Fruit fly (Drosophila melanogaster): ENCODE measurements around the gene syd.
A peak's percentile ranks its signal among the peaks of the same experiment; 100 is the strongest.

The syd gene

dm6 chr3L:7910916-7911467, 24.9 kb downstream of the syd start:
- TF ChIP-seq gl (tag; optimal IDR thresholded peaks at IDR 0.05) (no peak), CG32121 (GFP tag; IDR thresholded peaks at IDR 0.05) (no peak), CG9948 (tag; optimal IDR thresholded peaks at IDR 0.05) (no peak), CG17806 (tag; optimal IDR thresholded peaks at IDR 0.05) (no peak), Ets98B (GFP tag; IDR thresholded peaks at IDR 0.05) (no peak), CG4496 (GFP tag; IDR thresholded peaks at IDR 0.05) (no peak), CG15710 (tag; optimal IDR thresholded peaks at IDR 0.05) (no peak), fd96Ca (GFP tag; IDR thresholded peaks at IDR 0.05) (no peak), D1 (tag; optimal IDR thresholded peaks at IDR 0.05) (no peak)

- TF ChIP-seq D1 (tag; optimal IDR thresholded peaks at IDR 0.05), result no peak
- no peak for TF ChIP-seq CG32121 (GFP tag; IDR thresholded peaks at IDR 0.05)
- no peak for TF ChIP-seq CG8301 (tag; optimal IDR thresholded peaks at IDR 0.05)
- TF ChIP-seq gl (tag; optimal IDR thresholded peaks at IDR 0.05), result no peak
- TF ChIP-seq CG14655 (GFP tag; optimal IDR thresholded peaks at IDR 0.05), result peak; percentile 24
These were observed 26.0 kb downstream of the syd start for dm6 chr3L:7909695-7910463.

dm6 chr3L:7904560-7904959, 31.4 kb downstream of the syd start:
- TF ChIP-seq CG17806 (tag; optimal IDR thresholded peaks at IDR 0.05) (no peak), CG4496 (GFP tag; IDR thresholded peaks at IDR 0.05) (no peak), CG13204 (GFP tag; optimal IDR thresholded peaks at IDR 0.05) (no peak), CG10348 (GFP tag; IDR thresholded peaks at IDR 0.05) (no peak), Snoo (tag; optimal IDR thresholded peaks at IDR 0.05) (no peak), CG9948 (tag; optimal IDR thresholded peaks at IDR 0.05) (no peak), EcR (GFP tag; optimal IDR thresholded peaks at IDR 0.05) (no peak), Ets98B (GFP tag; IDR thresholded peaks at IDR 0.05) (no peak), CG15710 (tag; optimal IDR thresholded peaks at IDR 0.05) (no peak), CG8301 (tag; optimal IDR thresholded peaks at IDR 0.05) (no peak), rn (GFP tag; IDR thresholded peaks at IDR 0.05) (no peak), Pif1A (GFP tag; optimal IDR thresholded peaks at IDR 0.05) (no peak), CG14655 (GFP tag; optimal IDR thresholded peaks at IDR 0.05) (no peak), CG8159 (tag; optimal IDR thresholded peaks at IDR 0.05) (no peak), Pif1B (GFP tag; optimal IDR thresholded peaks at IDR 0.05) (no peak), CG32121 (GFP tag; IDR thresholded peaks at IDR 0.05) (no peak), D1 (tag; optimal IDR thresholded peaks at IDR 0.05) (no peak), fd96Ca (GFP tag; IDR thresholded peaks at IDR 0.05) (no peak)

- TF ChIP-seq CG15710 (tag; optimal IDR thresholded peaks at IDR 0.05) (no peak), EcR (GFP tag; optimal IDR thresholded peaks at IDR 0.05) (no peak), CG8301 (tag; optimal IDR thresholded peaks at IDR 0.05) (peak; percentile 82), D1 (tag; optimal IDR thresholded peaks at IDR 0.05) (no peak), fd96Ca (GFP tag; IDR thresholded peaks at IDR 0.05) (no peak), CG10348 (GFP tag; IDR thresholded peaks at IDR 0.05) (no peak), rn (GFP tag; IDR thresholded peaks at IDR 0.05) (0 out of 2 replicates have a peak, but pooled peaks have one; percentile 14), Pif1A (GFP tag; optimal IDR thresholded peaks at IDR 0.05) (peak; percentile 71), CG8159 (tag; optimal IDR thresholded peaks at IDR 0.05) (no peak), gl (tag; optimal IDR thresholded peaks at IDR 0.05) (no peak), CG4496 (GFP tag; IDR thresholded peaks at IDR 0.05) (peak; percentile 79; the same call in 2 of the 3 replicates), CG12605 (GFP tag; IDR thresholded peaks at IDR 0.05) (peak; percentile 58; the same call in 1 of the 2 replicates), CG13204 (GFP tag; optimal IDR thresholded peaks at IDR 0.05) (no peak), CG14655 (GFP tag; optimal IDR thresholded peaks at IDR 0.05) (peak; percentile 82), Pif1B (GFP tag; optimal IDR thresholded peaks at IDR 0.05) (peak; percentile 51), CG32121 (GFP tag; IDR thresholded peaks at IDR 0.05) (peak; percentile 79), CG9948 (tag; optimal IDR thresholded peaks at IDR 0.05) (no peak), Ets98B (GFP tag; IDR thresholded peaks at IDR 0.05) (peak; percentile 83), Snoo (tag; optimal IDR thresholded peaks at IDR 0.05) (no peak), CG17806 (tag; optimal IDR thresholded peaks at IDR 0.05) (no peak), CG34367 (tag; optimal IDR thresholded peaks at IDR 0.05) (no peak)
These were observed 32.3 kb downstream of the syd start for dm6 chr3L:7903489-7904150.

dm6 chr3L:7894580-7894979, 41.3 kb downstream of the syd start, which contains the start of gene eIF4E5:
Gene eIF4E5, plus strand, starts transcription at chr3L:7894880.
- TF ChIP-seq Snoo (tag; optimal IDR thresholded peaks at IDR 0.05) (no peak), Ets98B (GFP tag; IDR thresholded peaks at IDR 0.05) (no peak), CG32121 (GFP tag; IDR thresholded peaks at IDR 0.05) (no peak), CG15710 (tag; optimal IDR thresholded peaks at IDR 0.05) (no peak), CG8159 (tag; optimal IDR thresholded peaks at IDR 0.05) (no peak), CG4496 (GFP tag; IDR thresholded peaks at IDR 0.05) (no peak), D1 (tag; optimal IDR thresholded peaks at IDR 0.05) (no peak), CG12605 (GFP tag; IDR thresholded peaks at IDR 0.05) (no peak), Pif1B (GFP tag; optimal IDR thresholded peaks at IDR 0.05) (no peak), CG14655 (GFP tag; optimal IDR thresholded peaks at IDR 0.05) (no peak), CG17806 (tag; optimal IDR thresholded peaks at IDR 0.05) (no peak), gl (tag; optimal IDR thresholded peaks at IDR 0.05) (no peak), CG13204 (GFP tag; optimal IDR thresholded peaks at IDR 0.05) (no peak), CG34367 (tag; optimal IDR thresholded peaks at IDR 0.05) (no peak), CG10348 (GFP tag; IDR thresholded peaks at IDR 0.05) (no peak), fd96Ca (GFP tag; IDR thresholded peaks at IDR 0.05) (no peak), CG8301 (tag; optimal IDR thresholded peaks at IDR 0.05) (no peak)
